Worm (Caenorhabditis elegans) whole organism, young adult: ENCODE data around the gene pdk-1.
A peak's percentile ranks its signal among the peaks of the same experiment; 100 is the strongest.

Source experiments
- C17E4.6 ChIP-seq: fragments of 200-800 bp; sonication (Bioruptor generic); IDR thresholded peaks from 2 replicates; pipeline ENCODE4 v1.3.6; 2022; ENCODE audit warnings: missing genetic modification reagents, missing genetic modification characterization, missing compliant biosample characterization
- D2030.7 ChIP-seq: fragments of 200-800 bp; sonication (Bioruptor generic); IDR thresholded peaks from 2 replicates; pipeline ENCODE4 v1.3.6; 2022; ENCODE audit warnings: missing genetic modification reagents, missing genetic modification characterization, missing compliant biosample characterization
- F10E7.11 ChIP-seq: sonication (generic microtip); optimal IDR thresholded peaks from 2 replicates; lab custom pipeline; 2017; ENCODE audit warnings: mild to moderate bottlenecking, missing genetic modification characterization, moderate library complexity, missing compliant biosample characterization
- F52B5.7 ChIP-seq: sonication (generic microtip); optimal IDR thresholded peaks from 2 replicates; lab custom pipeline; 2016; ENCODE audit warnings: mild to moderate bottlenecking, missing genetic modification characterization, missing compliant biosample characterization
- F55B11.4 ChIP-seq: sonication (generic microtip); optimal IDR thresholded peaks from 2 replicates; lab custom pipeline; 2016; ENCODE audit warnings: missing compliant biosample characterization, missing genetic modification characterization, borderline replicate concordance; ENCODE audit not compliant: insufficient read depth
- F57A8.1 ChIP-seq: fragments of 200-800 bp; sonication (Bioruptor generic); optimal IDR thresholded peaks from 2 replicates; lab custom pipeline; 2018; ENCODE audit warnings: mild to moderate bottlenecking, missing genetic modification characterization, moderate library complexity, missing compliant biosample characterization
- T07F8.4 ChIP-seq: sonication (generic microtip); optimal IDR thresholded peaks from 2 replicates; lab custom pipeline; 2016; ENCODE audit warnings: mild to moderate bottlenecking, missing genetic modification characterization, moderate library complexity, missing compliant biosample characterization
- T26A5.8 ChIP-seq: sonication (generic microtip); optimal IDR thresholded peaks from 2 replicates; lab custom pipeline; 2016; ENCODE audit warnings: missing genetic modification characterization, missing compliant biosample characterization
- Y67H2A.10 ChIP-seq: fragments of 200-800 bp; sonication (Bioruptor generic); conservative IDR thresholded peaks from 2 replicates; pipeline ENCODE4 v1.3.6; 2022; ENCODE audit warnings: missing genetic modification reagents, missing genetic modification characterization, missing compliant biosample characterization
- akir-1 ChIP-seq: fragments of 200-800 bp; sonication (Bioruptor generic); optimal IDR thresholded peaks from 2 replicates; lab custom pipeline; 2018; ENCODE audit warnings: mild to moderate bottlenecking, missing genetic modification characterization, moderate library complexity, missing compliant biosample characterization
- aptf-2 ChIP-seq: fragments of 200-800 bp; sonication (Bioruptor generic); conservative IDR thresholded peaks from 2 replicates; pipeline ENCODE4 v1.3.6; 2022; ENCODE audit warnings: missing genetic modification reagents, missing genetic modification characterization, missing compliant biosample characterization
- aptf-3 ChIP-seq: fragments of 200-800 bp; sonication (Bioruptor generic); IDR thresholded peaks from 2 replicates; pipeline ENCODE4 v1.3.6; 2022; ENCODE audit warnings: missing genetic modification characterization, missing compliant biosample characterization
- ceh-27 ChIP-seq: fragments of 200-800 bp; sonication (Bioruptor generic); optimal IDR thresholded peaks from 2 replicates; lab custom pipeline; 2018; ENCODE audit warnings: mild to moderate bottlenecking, missing genetic modification characterization, moderate library complexity, missing compliant biosample characterization
- dox-1 ChIP-seq: fragments of 200-800 bp; sonication (Bioruptor generic); IDR thresholded peaks from 2 replicates; pipeline ENCODE4 v1.3.6; 2022; ENCODE audit warnings: missing genetic modification reagents, missing genetic modification characterization, missing compliant biosample characterization
- ekl-4 ChIP-seq: fragments of 200-800 bp; sonication (Bioruptor generic); IDR thresholded peaks from 2 replicates; pipeline ENCODE4 v1.3.6; 2022; ENCODE audit warnings: missing genetic modification reagents, missing genetic modification characterization, missing compliant biosample characterization
- him-1 ChIP-seq: sonication (generic microtip); optimal IDR thresholded peaks from 2 replicates; lab custom pipeline; 2016; ENCODE audit warnings: missing genotype, missing genetic modification reagents, missing genetic modification characterization, missing compliant biosample characterization
- hlh-12 ChIP-seq: sonication (generic microtip); optimal IDR thresholded peaks from 2 replicates; lab custom pipeline; 2016; ENCODE audit warnings: missing genetic modification characterization, missing compliant biosample characterization
- let-526 ChIP-seq: fragments of 200-800 bp; sonication (Bioruptor generic); IDR thresholded peaks from 2 replicates; pipeline ENCODE4 v1.3.6; 2022; ENCODE audit warnings: missing genetic modification reagents, missing genetic modification characterization, missing compliant biosample characterization
- lin-26 ChIP-seq: fragments of 200-800 bp; sonication (Bioruptor generic); IDR thresholded peaks from 2 replicates; pipeline ENCODE4 v1.3.6; 2022; ENCODE audit warnings: missing genetic modification reagents, missing genetic modification characterization, missing compliant biosample characterization
- lir-1 ChIP-seq: fragments of 200-800 bp; sonication (Bioruptor generic); conservative IDR thresholded peaks from 2 replicates; pipeline ENCODE4 v1.3.6; 2022; ENCODE audit warnings: missing genetic modification reagents, missing genetic modification characterization, missing compliant biosample characterization
- lsl-1 ChIP-seq: fragments of 200-800 bp; sonication (Bioruptor generic); optimal IDR thresholded peaks from 2 replicates; lab custom pipeline; 2018; ENCODE audit warnings: mild to moderate bottlenecking, missing genetic modification characterization, moderate library complexity, missing compliant biosample characterization
- madf-3 ChIP-seq: fragments of 200-800 bp; sonication (Bioruptor generic); IDR thresholded peaks from 2 replicates; pipeline ENCODE4 v1.3.6; 2022; ENCODE audit warnings: missing genetic modification reagents, missing genetic modification characterization, missing compliant biosample characterization
- mes-4 ChIP-seq: sonication (generic microtip); optimal IDR thresholded peaks from 2 replicates; lab custom pipeline; 2016; ENCODE audit warnings: missing genotype, missing genetic modification characterization, missing compliant biosample characterization
- nfya-2 ChIP-seq: fragments of 200-800 bp; sonication (Bioruptor generic); IDR thresholded peaks from 2 replicates; pipeline ENCODE4 v1.3.6; 2022; ENCODE audit warnings: missing genetic modification reagents, missing genetic modification characterization, missing compliant biosample characterization
- nfyb-1 ChIP-seq: fragments of 200-800 bp; sonication (Bioruptor generic); IDR thresholded peaks from 2 replicates; pipeline ENCODE4 v1.3.6; 2022; ENCODE audit warnings: missing genetic modification reagents, missing genetic modification characterization, missing compliant biosample characterization
- nhr-120 ChIP-seq: fragments of 200-800 bp; sonication (Bioruptor generic); IDR thresholded peaks from 2 replicates; pipeline ENCODE4 v1.3.6; 2022; ENCODE audit warnings: missing genetic modification characterization, missing compliant biosample characterization
- nhr-179 ChIP-seq: sonication (generic microtip); optimal IDR thresholded peaks from 2 replicates; lab custom pipeline; 2016; ENCODE audit warnings: mild to moderate bottlenecking, missing genetic modification characterization, missing compliant biosample characterization
- pha-4 ChIP-seq: fragments of 150-350 bp; sonication (generic microtip); optimal IDR thresholded peaks from 2 replicates; lab custom pipeline; 2014; ENCODE audit warnings: missing biosample characterization, missing genetic modification reagents, missing genetic modification characterization
- repo-1 ChIP-seq: sonication (generic microtip); optimal IDR thresholded peaks from 2 replicates; lab custom pipeline; 2017; ENCODE audit warnings: mild to moderate bottlenecking, missing genetic modification characterization, missing compliant biosample characterization
- snpc-1.1 ChIP-seq: sonication (generic microtip); optimal IDR thresholded peaks from 2 replicates; lab custom pipeline; 2017; ENCODE audit warnings: missing genetic modification characterization, mild to moderate bottlenecking, missing compliant biosample characterization, antibody characterized with exemption, moderate library complexity, missing genotype, missing genetic modification reagents; ENCODE audit not compliant: insufficient read depth
- snpc-3.4 ChIP-seq: sonication (generic microtip); optimal IDR thresholded peaks from 2 replicates; lab custom pipeline; 2017; ENCODE audit warnings: missing genetic modification characterization, mild to moderate bottlenecking, missing compliant biosample characterization, antibody characterized with exemption, moderate library complexity, missing genotype, missing genetic modification reagents
- sptf-2 ChIP-seq: fragments of 200-800 bp; sonication (Bioruptor generic); optimal IDR thresholded peaks from 2 replicates; lab custom pipeline; 2018; ENCODE audit warnings: mild to moderate bottlenecking, missing genetic modification characterization, missing compliant biosample characterization
- tbp1 ChIP-seq: fragments of 200-800 bp; sonication (Bioruptor generic); optimal IDR thresholded peaks from 2 replicates; lab custom pipeline; 2018; ENCODE audit warnings: mild to moderate bottlenecking, missing genetic modification characterization, missing compliant biosample characterization
- tbx-9 ChIP-seq: sonication (generic microtip); optimal IDR thresholded peaks from 2 replicates; lab custom pipeline; 2016; ENCODE audit warnings: borderline replicate concordance, missing genetic modification characterization, inconsistent platforms, missing compliant biosample characterization
- unc-130 ChIP-seq: sonication (generic microtip); optimal IDR thresholded peaks from 2 replicates; lab custom pipeline; 2016; ENCODE audit warnings: missing genetic modification reagents, missing genetic modification characterization, missing compliant biosample characterization
- zim-3 ChIP-seq: sonication (generic microtip); optimal IDR thresholded peaks from 2 replicates; lab custom pipeline; 2017; ENCODE audit warnings: mild to moderate bottlenecking, missing genetic modification characterization, moderate library complexity, missing compliant biosample characterization
- ztf-3 ChIP-seq: fragments of 200-800 bp; sonication (Bioruptor generic); optimal IDR thresholded peaks from 2 replicates; lab custom pipeline; 2018; ENCODE audit warnings: mild to moderate bottlenecking, missing genetic modification characterization, missing compliant biosample characterization

Gene pdk-1

ce11 chrX:1272539-1272938 is 48.6 kb upstream of the pdk-1 start, which contains the start of gene C52B11.5 (continued):
- TF ChIP-seq akir-1 (GFP tag; lab: Kevin White, UChicago) = no peak
- no peak for TF ChIP-seq nhr-179 (tag; lab: Kevin White, UChicago)
- TF ChIP-seq lin-26 (GFP tag; lab: Robert Waterston, UW) = no peak
- TF ChIP-seq zim-3 (tag; lab: Kevin White, UChicago) = no peak
- TF ChIP-seq sptf-2 (GFP tag; lab: Kevin White, UChicago) = no peak
- no peak for TF ChIP-seq repo-1
- TF ChIP-seq Y67H2A.10 (GFP tag; lab: Robert Waterston, UW) = no peak
- TF ChIP-seq mes-4 (tag; lab: Kevin White, UChicago) = no peak
- no peak for TF ChIP-seq tbx-9 (tag; lab: Kevin White, UChicago)
- peak; percentile 70 for TF ChIP-seq pha-4 (tag; lab: Kevin White, UChicago)
- peak; percentile 70; the same call in 1 of the 2 replicates for TF ChIP-seq dox-1 (GFP tag; lab: Robert Waterston, UW)
- no peak for TF ChIP-seq F10E7.11
- no peak for TF ChIP-seq C17E4.6 (GFP tag; lab: Robert Waterston, UW)
- TF ChIP-seq nfya-2 (GFP tag; lab: Robert Waterston, UW) = no peak
- no peak for TF ChIP-seq unc-130 (GFP tag; lab: Kevin White, UChicago)
- TF ChIP-seq nfyb-1 = 0 out of 2 replicates have a peak, but pooled peaks have one; percentile 36
- no peak for TF ChIP-seq aptf-2 (GFP tag; lab: Robert Waterston, UW)
- TF ChIP-seq nhr-120 (GFP tag; lab: Robert Waterston, UW) = no peak
- no peak for TF ChIP-seq D2030.7 (GFP tag; lab: Robert Waterston, UW)
- no peak for TF ChIP-seq let-526 (GFP tag; lab: Robert Waterston, UW)
- no peak for TF ChIP-seq F55B11.4 (tag; lab: Kevin White, UChicago)
- no peak for TF ChIP-seq madf-3
- TF ChIP-seq lsl-1 (GFP tag; lab: Kevin White, UChicago) = no peak
- TF ChIP-seq F52B5.7 (tag; lab: Kevin White, UChicago) = no peak
- no peak for TF ChIP-seq T07F8.4 (tag; lab: Kevin White, UChicago)
- TF ChIP-seq snpc-3.4 (tag; lab: Kevin White, UChicago) = no peak
- TF ChIP-seq F57A8.1 (GFP tag; lab: Kevin White, UChicago) = no peak
- TF ChIP-seq T26A5.8 (tag; lab: Kevin White, UChicago) = no peak
- TF ChIP-seq tbp1 = peak; percentile 44
- TF ChIP-seq ztf-3 (GFP tag; lab: Kevin White, UChicago) = no peak
- no peak for TF ChIP-seq hlh-12 (tag; lab: Kevin White, UChicago)
- TF ChIP-seq aptf-3 = no peak
- no peak for TF ChIP-seq snpc-1.1 (tag; lab: Kevin White, UChicago)
- 0 out of 2 replicates have a peak, but pooled peaks have one; percentile 28 for TF ChIP-seq lir-1 (GFP tag; lab: Robert Waterston, UW)

ce11 chrX:1292894-1293293 is 28.2 kb upstream of the pdk-1 start:
- peak; percentile 87 for TF ChIP-seq him-1 (tag; lab: Kevin White, UChicago)
- TF ChIP-seq ceh-27 (GFP tag; lab: Kevin White, UChicago) = no peak

ce11 chrX:1293471-1293870 is 27.7 kb upstream of the pdk-1 start:
- no peak for TF ChIP-seq T26A5.8 (tag; lab: Kevin White, UChicago)
- TF ChIP-seq ekl-4 (GFP tag; lab: Robert Waterston, UW) = no peak
